Worm (Caenorhabditis elegans) whole organism, L4/young adult: ENCODE results near the gene yif-1.

ENCODE experiments used
- W03F9.2 ChIP-seq: fragments of 150-350 bp; optimal IDR thresholded peaks from 2 replicates; lab custom pipeline; 2014; ENCODE audit warnings: missing biosample characterization, missing genetic modification characterization
- him-1 ChIP-seq: sonication (generic microtip); optimal IDR thresholded peaks from 2 replicates; lab custom pipeline; 2016; ENCODE audit warnings: missing genotype, missing genetic modification reagents, missing genetic modification characterization, missing compliant biosample characterization

DNA sequence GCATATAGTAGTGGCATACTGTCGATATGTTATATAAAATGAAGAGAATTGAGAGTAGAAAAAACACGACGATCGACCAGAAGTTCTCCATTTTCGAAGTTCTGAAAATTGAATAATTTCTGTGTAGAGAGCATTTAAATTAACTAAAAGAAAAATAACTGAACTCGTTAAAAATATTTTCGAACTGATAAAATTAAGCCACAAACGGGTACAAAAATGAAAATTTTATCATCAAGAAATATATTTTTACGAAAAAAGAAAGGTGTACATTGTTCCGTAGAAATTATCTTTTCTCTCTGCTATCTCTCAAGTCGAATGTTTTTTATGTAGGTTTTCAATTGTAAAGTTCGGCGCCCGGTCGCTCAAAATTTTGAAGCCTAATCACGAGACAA, 23.7 kb downstream of the yif-1 start, which contains the start of gene acl-2:
- TF ChIP-seq W03F9.2 (tag; lab: Kevin White, UChicago) (no peak), him-1 (no peak)
